Fruit fly (Drosophila melanogaster): Measurements from ENCODE around the gene Nos.

Nos gene

dm6 chr2L:10759624-10760023 is 77.7 kb downstream of the Nos start:
- no peak for TF ChIP-seq CG17801 (GFP tag; optimal IDR thresholded peaks at IDR 0.05; ENCODE audit: partially characterized antibody)

- TF ChIP-seq CG17801 (GFP tag; optimal IDR thresholded peaks at IDR 0.05; ENCODE audit: partially characterized antibody) = no peak
Observed at dm6 chr2L:10757038-10757685, 80.1 kb downstream of the Nos start.

- TF ChIP-seq CG17801 (GFP tag; optimal IDR thresholded peaks at IDR 0.05; ENCODE audit: partially characterized antibody) = peak; percentile 51
Observed at dm6 chr2L:10756049-10756448, 81.3 kb downstream of the Nos start, which contains the start of gene CG17124. Gene CG17124 (minus strand): TSS chr2L:10756325.

- no peak for TF ChIP-seq CG17801 (GFP tag; optimal IDR thresholded peaks at IDR 0.05; ENCODE audit: partially characterized antibody)
Observed at dm6 chr2L:10754599-10754998, 82.7 kb downstream of the Nos start.
